Fruit fly (Drosophila melanogaster): ENCODE results near the gene CG33710.
A peak's percentile ranks its signal among the peaks of the same experiment; 100 is the strongest.

The CG33710 gene

dm6 chr3L:19932917-19933316, 19.7 kb downstream of the CG33710 start:
- TF ChIP-seq CG7045 (GFP tag; optimal IDR thresholded peaks at IDR 0.05) (peak; percentile 66), CG14711 (tag; optimal IDR thresholded peaks at IDR 0.05) (peak; percentile 19), ovo (GFP tag; optimal IDR thresholded peaks at IDR 0.05) (peak; percentile 25), tj (GFP tag; optimal IDR thresholded peaks at IDR 0.05) (peak; percentile 15), Mnt (GFP tag; optimal IDR thresholded peaks at IDR 0.05) (peak; percentile 39), CG7101 (tag; optimal IDR thresholded peaks at IDR 0.05) (peak; percentile 39), CG1620 (GFP tag; optimal IDR thresholded peaks at IDR 0.05) (peak; percentile 19), kay (GFP tag; ENCODE audit: borderline replicate concordance) (peak; percentile 78), CG5204 (GFP tag; optimal IDR thresholded peaks at IDR 0.05) (no peak), cnc (optimal IDR thresholded peaks at IDR 0.05) (no peak), Hr96 (GFP tag; optimal IDR thresholded peaks at IDR 0.05) (no peak), Clk (GFP tag; optimal IDR thresholded peaks at IDR 0.05) (peak; percentile 4), CG12768 (GFP tag; optimal IDR thresholded peaks at IDR 0.05) (peak; percentile 74), toe (GFP tag; optimal IDR thresholded peaks at IDR 0.05) (no peak), CG11617 (GFP tag; optimal IDR thresholded peaks at IDR 0.05) (peak; percentile 54), pad (GFP tag; optimal IDR thresholded peaks at IDR 0.05) (peak; percentile 21), cic (GFP tag; optimal IDR thresholded peaks at IDR 0.05) (peak; percentile 72), Crg-1 (GFP tag; optimal IDR thresholded peaks at IDR 0.05) (peak; percentile 71), CG33017 (tag; optimal IDR thresholded peaks at IDR 0.05) (peak; percentile 36), bab1 (GFP tag; optimal IDR thresholded peaks at IDR 0.05) (no peak)

DNA sequence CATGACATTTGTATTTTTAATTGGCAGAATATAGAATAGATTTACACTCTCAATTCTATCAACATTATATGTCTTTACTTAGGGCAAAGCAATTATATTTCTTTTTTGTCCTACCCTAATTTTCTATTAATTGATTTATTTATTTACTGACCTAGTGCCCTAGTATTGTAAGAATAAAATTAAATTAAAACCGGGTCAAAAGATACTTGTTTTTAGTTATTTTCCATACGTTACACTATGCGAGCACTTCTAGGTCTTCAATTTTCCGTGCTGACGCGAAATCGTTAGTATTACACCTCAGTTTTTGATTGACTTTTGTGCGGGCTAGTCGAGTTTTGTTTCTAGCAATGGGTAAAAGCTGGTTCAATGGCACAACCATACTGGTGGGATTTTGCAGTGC, 21.2 kb downstream of the CG33710 start, which contains the start of gene CG46462:
Gene CG46462, plus strand, starts transcription at position 301 of the 400 bp plus-strand sequence.
- TF ChIP-seq CG14711 (tag; optimal IDR thresholded peaks at IDR 0.05) (no peak), tj (GFP tag; optimal IDR thresholded peaks at IDR 0.05) (no peak), CG1620 (GFP tag; optimal IDR thresholded peaks at IDR 0.05) (no peak), Clk (GFP tag; optimal IDR thresholded peaks at IDR 0.05) (no peak), Crg-1 (GFP tag; optimal IDR thresholded peaks at IDR 0.05) (no peak), CG7101 (tag; optimal IDR thresholded peaks at IDR 0.05) (no peak), bab1 (GFP tag; optimal IDR thresholded peaks at IDR 0.05) (no peak), CG12768 (GFP tag; optimal IDR thresholded peaks at IDR 0.05) (no peak), CG33017 (tag; optimal IDR thresholded peaks at IDR 0.05) (no peak), CG11617 (GFP tag; optimal IDR thresholded peaks at IDR 0.05) (no peak), CG7045 (GFP tag; optimal IDR thresholded peaks at IDR 0.05) (no peak), cnc (optimal IDR thresholded peaks at IDR 0.05) (no peak), cic (GFP tag; optimal IDR thresholded peaks at IDR 0.05) (no peak), pad (GFP tag; optimal IDR thresholded peaks at IDR 0.05) (no peak), Mnt (GFP tag; optimal IDR thresholded peaks at IDR 0.05) (no peak)

- peak; percentile 97 for TF ChIP-seq kay (GFP tag; ENCODE audit: borderline replicate concordance)
- TF ChIP-seq CG12768 (GFP tag; optimal IDR thresholded peaks at IDR 0.05): peak; percentile 54
- no peak for TF ChIP-seq Hr96 (GFP tag; optimal IDR thresholded peaks at IDR 0.05)
- peak; percentile 17 for TF ChIP-seq ovo (GFP tag; optimal IDR thresholded peaks at IDR 0.05)
- no peak for TF ChIP-seq cnc (optimal IDR thresholded peaks at IDR 0.05)
- peak; percentile 30 for TF ChIP-seq CG7045 (GFP tag; optimal IDR thresholded peaks at IDR 0.05)
- no peak for TF ChIP-seq tj (GFP tag; optimal IDR thresholded peaks at IDR 0.05)
- TF ChIP-seq cic (GFP tag; optimal IDR thresholded peaks at IDR 0.05): peak; percentile 89
- peak; percentile 56 for TF ChIP-seq Mnt (GFP tag; optimal IDR thresholded peaks at IDR 0.05)
- no peak for TF ChIP-seq toe (GFP tag; optimal IDR thresholded peaks at IDR 0.05)
Observed at dm6 chr3L:19929719-19930334, 22.8 kb downstream of the CG33710 start.

DNA sequence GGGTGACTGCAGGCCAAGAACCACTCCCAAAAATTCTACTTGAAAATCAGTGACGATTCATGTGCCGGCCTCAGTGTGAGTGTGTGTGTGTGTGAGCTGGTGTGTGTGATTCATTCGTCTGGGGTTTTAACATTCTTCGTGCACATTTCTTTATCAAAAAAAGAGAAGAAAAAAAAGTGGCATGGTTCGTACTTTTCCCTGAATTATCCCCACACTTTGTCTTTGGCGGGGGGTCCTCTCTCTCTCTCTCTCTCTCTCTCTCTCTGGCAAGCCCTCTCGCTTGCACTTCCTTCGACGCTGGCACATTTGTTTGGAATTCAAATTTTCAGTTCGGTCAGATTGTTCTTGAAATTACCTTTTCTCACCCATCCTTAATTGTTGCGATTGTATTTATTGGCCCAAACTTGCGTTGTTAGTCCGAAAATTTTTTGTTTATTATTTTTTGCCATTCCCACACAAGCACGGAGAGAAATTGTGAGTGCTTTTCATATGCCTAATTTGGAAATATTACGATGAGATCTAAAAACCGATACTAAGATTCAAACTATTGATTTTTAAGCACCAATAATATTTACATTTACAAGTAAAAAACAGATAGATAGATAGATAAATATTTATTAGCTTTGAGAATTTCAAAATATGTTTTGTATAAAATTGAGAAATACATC, 23.4 kb downstream of the CG33710 start:
- TF ChIP-seq Clk (GFP tag; optimal IDR thresholded peaks at IDR 0.05) (no peak), tj (GFP tag; optimal IDR thresholded peaks at IDR 0.05) (peak; percentile 19), CG14711 (tag; optimal IDR thresholded peaks at IDR 0.05) (peak; percentile 23), cic (GFP tag; optimal IDR thresholded peaks at IDR 0.05) (peak; percentile 19), CG7101 (tag; optimal IDR thresholded peaks at IDR 0.05) (peak; percentile 10), kay (GFP tag; ENCODE audit: borderline replicate concordance) (no peak), CG11617 (GFP tag; optimal IDR thresholded peaks at IDR 0.05) (peak; percentile 26)

dm6 chr3L:19928435-19929011, 24.1 kb downstream of the CG33710 start, which contains the start of the genes CG8004 and RhoGDI:
TSS of gene CG8004 (minus strand) at chr3L:19928508.
TSS of gene RhoGDI (plus strand) at chr3L:19928743.
- no peak for TF ChIP-seq pad (GFP tag; optimal IDR thresholded peaks at IDR 0.05)
- TF ChIP-seq ovo (GFP tag; optimal IDR thresholded peaks at IDR 0.05): peak; percentile 31
- TF ChIP-seq Mnt (GFP tag; optimal IDR thresholded peaks at IDR 0.05): no peak
- TF ChIP-seq tj (GFP tag; optimal IDR thresholded peaks at IDR 0.05): peak; percentile 7
- peak; percentile 63 for TF ChIP-seq Hr96 (GFP tag; optimal IDR thresholded peaks at IDR 0.05)
- TF ChIP-seq cic (GFP tag; optimal IDR thresholded peaks at IDR 0.05): no peak
- peak; percentile 42 for TF ChIP-seq CG7045 (GFP tag; optimal IDR thresholded peaks at IDR 0.05)
- TF ChIP-seq CG14711 (tag; optimal IDR thresholded peaks at IDR 0.05): peak; percentile 74
- TF ChIP-seq Clk (GFP tag; optimal IDR thresholded peaks at IDR 0.05): peak; percentile 28
- TF ChIP-seq CG11617 (GFP tag; optimal IDR thresholded peaks at IDR 0.05): peak; percentile 62
- peak; percentile 79 for TF ChIP-seq CG1620 (GFP tag; optimal IDR thresholded peaks at IDR 0.05)
- peak; percentile 65 for TF ChIP-seq CG33017 (tag; optimal IDR thresholded peaks at IDR 0.05)
- TF ChIP-seq kay (GFP tag; ENCODE audit: borderline replicate concordance): no peak
- TF ChIP-seq CG7101 (tag; optimal IDR thresholded peaks at IDR 0.05): peak; percentile 75
- peak; percentile 66 for TF ChIP-seq bab1 (GFP tag; optimal IDR thresholded peaks at IDR 0.05)
- peak; percentile 43 for TF ChIP-seq CG12768 (GFP tag; optimal IDR thresholded peaks at IDR 0.05)
- TF ChIP-seq Crg-1 (GFP tag; optimal IDR thresholded peaks at IDR 0.05): peak; percentile 6
- peak; percentile 76 for TF ChIP-seq toe (GFP tag; optimal IDR thresholded peaks at IDR 0.05)
- TF ChIP-seq cnc (optimal IDR thresholded peaks at IDR 0.05): no peak
- no peak for TF ChIP-seq CG5204 (GFP tag; optimal IDR thresholded peaks at IDR 0.05)
